Fruit fly (Drosophila melanogaster): Measurements from ENCODE around the gene CG14106.

The CG14106 gene

DNA sequence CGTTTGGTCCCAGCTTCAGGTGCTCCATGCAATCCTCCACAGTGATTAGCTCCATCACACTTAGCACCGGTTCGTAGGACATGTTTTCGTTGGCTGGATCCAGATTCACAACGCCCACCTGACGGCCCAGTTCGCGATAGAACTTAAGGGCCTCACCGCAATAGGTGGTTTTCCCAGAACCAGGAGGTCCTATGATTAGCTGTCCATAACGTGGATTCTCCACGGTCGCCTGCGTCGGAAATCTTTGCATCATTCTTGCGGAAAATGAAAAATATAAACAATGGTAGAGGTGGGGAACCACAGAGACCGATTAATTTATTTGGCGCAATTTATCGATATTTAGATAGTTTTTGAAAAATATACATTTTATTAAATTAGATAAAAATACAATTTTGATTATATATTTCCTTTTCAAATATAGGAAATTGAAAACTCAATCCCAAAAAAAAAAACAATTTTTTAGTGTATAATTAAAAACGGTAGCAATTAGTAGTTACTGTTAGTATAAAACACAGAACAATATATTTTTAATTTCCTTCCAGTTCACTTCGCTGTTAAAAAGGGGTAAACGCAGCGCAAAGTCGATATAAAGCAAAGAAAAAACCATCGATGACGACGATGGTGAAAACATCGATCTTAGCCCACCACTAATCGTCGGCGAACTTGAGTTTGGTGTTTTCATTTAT, 13.1 kb downstream of the CG14106 start, which contains the start of the genes CG10222 and flr (continued):
- TF ChIP-seq HmgZ (tag; optimal IDR thresholded peaks at IDR 0.05) (no peak), CG1792 (GFP tag; optimal IDR thresholded peaks at IDR 0.05) (no peak), Atf6 (GFP tag; IDR thresholded peaks at IDR 0.05) (no peak), phol (tag; optimal IDR thresholded peaks at IDR 0.05) (peak; percentile 36), inv (GFP tag; IDR thresholded peaks at IDR 0.05; ENCODE audit: partially characterized antibody) (peak; percentile 64), cwo (GFP tag; optimal IDR thresholded peaks at IDR 0.05) (no peak), chn (GFP tag; optimal IDR thresholded peaks at IDR 0.05) (no peak), CG9797 (GFP tag; optimal IDR thresholded peaks at IDR 0.05) (no peak), CG2889 (GFP tag; IDR thresholded peaks at IDR 0.05) (no peak), BtbVII (GFP tag; optimal IDR thresholded peaks at IDR 0.05) (no peak), CG11504 (tag; optimal IDR thresholded peaks at IDR 0.05) (no peak), caup (GFP tag; optimal IDR thresholded peaks at IDR 0.05; ENCODE audit: severe bottlenecking) (no peak), PHDP (tag; optimal IDR thresholded peaks at IDR 0.05) (no peak), gcm2 (GFP tag; optimal IDR thresholded peaks at IDR 0.05) (no peak), chm (GFP tag; IDR thresholded peaks at IDR 0.05) (no peak), CG34376 (GFP tag; optimal IDR thresholded peaks at IDR 0.05) (no peak), Sox100B (GFP tag; optimal IDR thresholded peaks at IDR 0.05) (no peak), E2f1 (GFP tag; IDR thresholded peaks at IDR 0.05) (no peak), cad (GFP tag; optimal IDR thresholded peaks at IDR 0.05) (no peak), tll (GFP tag; optimal IDR thresholded peaks at IDR 0.05) (no peak), CG6765 (GFP tag; optimal IDR thresholded peaks at IDR 0.05) (no peak), YL-1 (GFP tag; optimal IDR thresholded peaks at IDR 0.05) (peak; percentile 1), H15 (GFP tag; IDR thresholded peaks at IDR 0.05) (no peak), Eip74EF (GFP tag; optimal IDR thresholded peaks at IDR 0.05) (no peak), CG13894 (tag; optimal IDR thresholded peaks at IDR 0.05) (no peak), CG12769 (tag; optimal IDR thresholded peaks at IDR 0.05) (no peak), CG9727 (GFP tag; optimal IDR thresholded peaks at IDR 0.05) (peak; percentile 17), tio (GFP tag; optimal IDR thresholded peaks at IDR 0.05) (no peak), unpg (GFP tag; optimal IDR thresholded peaks at IDR 0.05) (no peak), Abd-B (GFP tag; optimal IDR thresholded peaks at IDR 0.05) (no peak), Ets97D (GFP tag; optimal IDR thresholded peaks at IDR 0.05) (peak; percentile 13), p53 (GFP tag; optimal IDR thresholded peaks at IDR 0.05) (no peak), scrt (GFP tag; optimal IDR thresholded peaks at IDR 0.05) (no peak), kah (GFP tag; optimal IDR thresholded peaks at IDR 0.05) (no peak), twi (tag; optimal IDR thresholded peaks at IDR 0.05) (no peak), dysf (GFP tag; IDR thresholded peaks at IDR 0.05) (no peak), ewg (GFP tag; optimal IDR thresholded peaks at IDR 0.05) (no peak), zen (tag; optimal IDR thresholded peaks at IDR 0.05) (peak; percentile 10), run (tag; optimal IDR thresholded peaks at IDR 0.05) (no peak), CG13624 (GFP tag; optimal IDR thresholded peaks at IDR 0.05) (no peak), CG7987 (GFP tag; optimal IDR thresholded peaks at IDR 0.05) (no peak), Mes4 (GFP tag; optimal IDR thresholded peaks at IDR 0.05) (no peak), dan (GFP tag; IDR thresholded peaks at IDR 0.05) (no peak), tna (GFP tag; IDR thresholded peaks at IDR 0.05; ENCODE audit: partially characterized antibody) (peak; percentile 22; the same call in 1 of the 2 replicates), ap (GFP tag; IDR thresholded peaks at IDR 0.05) (no peak), CG12391 (tag; optimal IDR thresholded peaks at IDR 0.05) (peak; percentile 42), Med (GFP tag) (no peak), slbo (GFP tag; IDR thresholded peaks at IDR 0.05) (no peak), lilli (GFP tag; optimal IDR thresholded peaks at IDR 0.05) (peak; percentile 34)
